Fruit fly (Drosophila melanogaster): ENCODE data around the gene Or2a.

Gene Or2a

dm6 chrX:2262511-2262910 lies 16.5 kb downstream of the Or2a start, which contains the start of the genes temp and CG3071 (continued):
- peak; percentile 79 for TF ChIP-seq YL-1 (GFP tag; optimal IDR thresholded peaks at IDR 0.05)
- no peak for TF ChIP-seq CG10321 (GFP tag; IDR thresholded peaks at IDR 0.05)
- TF ChIP-seq CG2120 (GFP tag; optimal IDR thresholded peaks at IDR 0.05), result peak; percentile 88
- no peak for TF ChIP-seq CG17912 (GFP tag; optimal IDR thresholded peaks at IDR 0.05)
- peak; percentile 63 for TF ChIP-seq ind (GFP tag; optimal IDR thresholded peaks at IDR 0.05)
- peak; percentile 21 for TF ChIP-seq zen (tag; optimal IDR thresholded peaks at IDR 0.05)
- peak; percentile 38 for TF ChIP-seq D19B (GFP tag; optimal IDR thresholded peaks at IDR 0.05)
- peak; percentile 7 for TF ChIP-seq CG8089 (GFP tag; optimal IDR thresholded peaks at IDR 0.05)
- TF ChIP-seq corto (GFP tag; optimal IDR thresholded peaks at IDR 0.05), result no peak
- TF ChIP-seq CG14050 (GFP tag; IDR thresholded peaks at IDR 0.05), result no peak
- TF ChIP-seq disco-r (GFP tag; optimal IDR thresholded peaks at IDR 0.05), result no peak
- no peak for TF ChIP-seq CG3838 (GFP tag; optimal IDR thresholded peaks at IDR 0.05)
- no peak for TF ChIP-seq Blimp-1 (GFP tag; optimal IDR thresholded peaks at IDR 0.05)
- TF ChIP-seq fd102C (GFP tag; optimal IDR thresholded peaks at IDR 0.05), result no peak
- TF ChIP-seq CG31388 (GFP tag; optimal IDR thresholded peaks at IDR 0.05), result no peak
- no peak for TF ChIP-seq CG33557 (GFP tag; optimal IDR thresholded peaks at IDR 0.05)
- TF ChIP-seq CG7556 (GFP tag; optimal IDR thresholded peaks at IDR 0.05), result peak; percentile 66
- TF ChIP-seq CG2678 (tag; optimal IDR thresholded peaks at IDR 0.05), result peak; percentile 77
- TF ChIP-seq CG11560 (tag; IDR thresholded peaks at IDR 0.05), result no peak
- no peak for TF ChIP-seq Neu2 (GFP tag; optimal IDR thresholded peaks at IDR 0.05; ENCODE audit: borderline replicate concordance)
- TF ChIP-seq CG17385 (GFP tag; optimal IDR thresholded peaks at IDR 0.05), result peak; percentile 44
- no peak for TF ChIP-seq Mrtf (GFP tag; IDR thresholded peaks at IDR 0.05)
- TF ChIP-seq Ets65A (GFP tag), result no peak
- TF ChIP-seq crp (GFP tag; optimal IDR thresholded peaks at IDR 0.05), result peak; percentile 42 to 83
- TF ChIP-seq ap (GFP tag; IDR thresholded peaks at IDR 0.05), result no peak
- peak; percentile 9 for TF ChIP-seq lbe (GFP tag; optimal IDR thresholded peaks at IDR 0.05)
- TF ChIP-seq CHES-1-like (GFP tag; optimal IDR thresholded peaks at IDR 0.05), result peak; percentile 46
- no peak for TF ChIP-seq bowl (GFP tag; IDR thresholded peaks at IDR 0.05)
- no peak for TF ChIP-seq Oaz (GFP tag; IDR thresholded peaks at IDR 0.05)
- no peak for TF ChIP-seq CG6254 (GFP tag; optimal IDR thresholded peaks at IDR 0.05)
- no peak for TF ChIP-seq CG10959 (GFP tag; IDR thresholded peaks at IDR 0.05)
- no peak for TF ChIP-seq mld (GFP tag; IDR thresholded peaks at IDR 0.05; ENCODE audit: partially characterized antibody)
- no peak for TF ChIP-seq bbx (GFP tag; IDR thresholded peaks at IDR 0.05; ENCODE audit: partially characterized antibody)
- peak; percentile 58 for TF ChIP-seq BEAF-32 (GFP tag; optimal IDR thresholded peaks at IDR 0.05)
- peak; percentile 68 for TF ChIP-seq B-H2 (GFP tag; optimal IDR thresholded peaks at IDR 0.05)
- TF ChIP-seq CG13424 (tag; optimal IDR thresholded peaks at IDR 0.05), result peak; percentile 75
- TF ChIP-seq CG12219 (GFP tag; optimal IDR thresholded peaks at IDR 0.05), result no peak
- TF ChIP-seq CG12071 (GFP tag; optimal IDR thresholded peaks at IDR 0.05), result no peak
- TF ChIP-seq ftz-f1 (GFP tag; optimal IDR thresholded peaks at IDR 0.05), result no peak
- TF ChIP-seq CG14860 (GFP tag; IDR thresholded peaks at IDR 0.05; ENCODE audit: partially characterized antibody), result no peak
- no peak for TF ChIP-seq tna (GFP tag; IDR thresholded peaks at IDR 0.05; ENCODE audit: partially characterized antibody)
- TF ChIP-seq gfzf (GFP tag; optimal IDR thresholded peaks at IDR 0.05), result peak; percentile 64
- TF ChIP-seq sr (GFP tag; IDR thresholded peaks at IDR 0.05), result no peak
- TF ChIP-seq Drgx (GFP tag; IDR thresholded peaks at IDR 0.05), result 0 out of 2 replicates have a peak, but pooled peaks have one; percentile 26
- peak; percentile 66 for TF ChIP-seq Ets97D (GFP tag; optimal IDR thresholded peaks at IDR 0.05)
- TF ChIP-seq trh (GFP tag; optimal IDR thresholded peaks at IDR 0.05), result peak; percentile 20
- peak; percentile 5 for TF ChIP-seq Spps (tag; optimal IDR thresholded peaks at IDR 0.05)
- peak; percentile 60 for TF ChIP-seq CG32532 (GFP tag; IDR thresholded peaks at IDR 0.05)
- TF ChIP-seq CG30431 (GFP tag; optimal IDR thresholded peaks at IDR 0.05), result peak; percentile 19
- TF ChIP-seq klu (GFP tag; IDR thresholded peaks at IDR 0.05), result peak; percentile 56; the same call in 1 of the 2 replicates
- peak; percentile 26; the same call in 1 of the 2 replicates for TF ChIP-seq esg (GFP tag; conservative IDR thresholded peaks at IDR 0.05)
